Worm (Caenorhabditis elegans) whole organism, midembryonic: ENCODE results near the gene pmp-1.

Experiments
- T22C8.4 ChIP-seq: fragments of 200-800 bp; sonication (Bioruptor generic); IDR thresholded peaks from 2 replicates; pipeline ENCODE4 v1.3.6; 2022; ENCODE audit warnings: missing genetic modification characterization, missing compliant biosample characterization
- cog-1 ChIP-seq: sonication (generic microtip); optimal IDR thresholded peaks from 2 replicates; lab custom pipeline; 2016; ENCODE audit warnings: missing genetic modification characterization, missing compliant biosample characterization
- flt-1 ChIP-seq: fragments of 200-800 bp; sonication (Bioruptor generic); IDR thresholded peaks from 2 replicates; pipeline ENCODE4 v1.3.6; 2022; ENCODE audit warnings: missing genetic modification characterization, missing compliant biosample characterization
- klf-2 ChIP-seq: fragments of 200-800 bp; sonication (Bioruptor generic); conservative IDR thresholded peaks from 2 replicates; pipeline ENCODE4 v1.3.6; 2022; ENCODE audit warnings: missing genetic modification reagents, missing genetic modification characterization, missing compliant biosample characterization
- med-1 ChIP-seq: sonication (generic microtip); optimal IDR thresholded peaks from 2 replicates; lab custom pipeline; 2017; ENCODE audit warnings: missing genetic modification characterization, mild to moderate bottlenecking, missing compliant biosample characterization, antibody characterized with exemption, missing genetic modification reagents; ENCODE audit not compliant: insufficient read depth
- ref-1 ChIP-seq: fragments of 200-800 bp; sonication (Bioruptor generic); conservative IDR thresholded peaks from 2 replicates; pipeline ENCODE4 v1.3.6; 2022; ENCODE audit warnings: missing genetic modification reagents, missing genetic modification characterization, missing compliant biosample characterization
- tab-1 ChIP-seq: fragments of 200-800 bp; sonication (Bioruptor generic); IDR thresholded peaks from 2 replicates; pipeline ENCODE4 v1.3.6; 2022; ENCODE audit warnings: missing genetic modification characterization, missing compliant biosample characterization
- ztf-23 ChIP-seq: fragments of 200-800 bp; sonication (Bioruptor generic); IDR thresholded peaks from 2 replicates; pipeline ENCODE4 v1.3.6; 2022; ENCODE audit warnings: missing genetic modification reagents, missing genetic modification characterization, missing compliant biosample characterization
- ztf-29 ChIP-seq: fragments of 200-800 bp; sonication (Bioruptor generic); IDR thresholded peaks from 2 replicates; pipeline ENCODE4 v1.3.6; 2022; ENCODE audit warnings: missing genetic modification reagents, missing genetic modification characterization, missing compliant biosample characterization

DNA sequence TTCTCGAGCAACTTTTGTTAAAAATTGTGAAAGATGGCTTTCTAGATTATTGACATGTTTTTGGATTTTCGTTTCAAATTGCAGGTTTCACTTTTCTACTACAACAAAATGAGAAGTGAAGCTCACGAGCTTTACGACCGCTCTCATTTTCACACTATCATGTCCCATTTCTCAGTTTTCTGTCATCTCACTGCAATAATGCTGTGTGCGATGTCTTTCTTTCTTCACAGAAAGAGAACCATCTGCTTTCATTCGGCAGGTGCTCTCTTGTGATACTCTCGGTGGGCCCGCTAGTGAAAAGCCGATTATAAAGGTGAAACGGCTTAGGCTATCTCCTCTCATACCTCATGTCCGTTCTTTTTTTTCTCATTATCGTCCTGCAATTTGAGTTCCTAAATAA is 40.3 kb downstream of the pmp-1 start:
- no peak for TF ChIP-seq med-1
- 0 out of 2 replicates have a peak, but pooled peaks have one; percentile 14 for TF ChIP-seq flt-1
- TF ChIP-seq ztf-23 (GFP tag; lab: Robert Waterston, UW) = no peak
- TF ChIP-seq ref-1 (GFP tag; lab: Robert Waterston, UW) = no peak
- TF ChIP-seq cog-1 = no peak
- TF ChIP-seq klf-2 (GFP tag; lab: Robert Waterston, UW) = no peak
- TF ChIP-seq tab-1 (GFP tag; lab: Robert Waterston, UW) = no peak
- TF ChIP-seq T22C8.4 (GFP tag; lab: Robert Waterston, UW) = no peak
- TF ChIP-seq ztf-29 (GFP tag; lab: Robert Waterston, UW) = 0 out of 2 replicates have a peak, but pooled peaks have one; percentile 43
